Fruit fly (Drosophila melanogaster): Measurements from ENCODE around the gene CecC.

CecC gene

dm6 chr3R:30200091-30200698, 16.1 kb upstream of the CecC start (continued):
- TF ChIP-seq Taf1 (GFP tag; IDR thresholded peaks at IDR 0.05): 0 out of 2 replicates have a peak, but pooled peaks have one; percentile 41
- TF ChIP-seq CG4424 (GFP tag; optimal IDR thresholded peaks at IDR 0.05): peak; percentile 3
- peak; percentile 49; the same call in 1 of the 3 replicates for TF ChIP-seq CG17361 (GFP tag; IDR thresholded peaks at IDR 0.05)
- peak; percentile 2 for TF ChIP-seq Blimp-1 (GFP tag; optimal IDR thresholded peaks at IDR 0.05)
- peak; percentile 85 for TF ChIP-seq sr (GFP tag; IDR thresholded peaks at IDR 0.05)
- TF ChIP-seq Side (GFP tag; optimal IDR thresholded peaks at IDR 0.05): peak; percentile 33
- TF ChIP-seq CG8924 (tag; optimal IDR thresholded peaks at IDR 0.05): peak; percentile 5
- no peak for TF ChIP-seq CG5245 (GFP tag; optimal IDR thresholded peaks at IDR 0.05)
- TF ChIP-seq cwo (GFP tag; optimal IDR thresholded peaks at IDR 0.05): peak; percentile 82
- peak; percentile 71; the same call in 2 of the 4 replicates for TF ChIP-seq chinmo (GFP tag; IDR thresholded peaks at IDR 0.05; ENCODE audit: partially characterized antibody)
- TF ChIP-seq tio (GFP tag; optimal IDR thresholded peaks at IDR 0.05): no peak
- TF ChIP-seq CG13775 (GFP tag; optimal IDR thresholded peaks at IDR 0.05): no peak
- no peak for TF ChIP-seq z (GFP tag; IDR thresholded peaks at IDR 0.05)
- no peak for TF ChIP-seq CG33213 (GFP tag; optimal IDR thresholded peaks at IDR 0.05)
- TF ChIP-seq CG18599 (GFP tag; optimal IDR thresholded peaks at IDR 0.05): peak; percentile 42
- peak; percentile 21; the same call in 1 of the 2 replicates for TF ChIP-seq vvl (GFP tag; IDR thresholded peaks at IDR 0.05)
- TF ChIP-seq CG14014 (GFP tag; IDR thresholded peaks at IDR 0.05): peak; percentile 10; the same call in 1 of the 2 replicates
- TF ChIP-seq jumu (GFP tag; optimal IDR thresholded peaks at IDR 0.05): no peak
- no peak for TF ChIP-seq gcm (GFP tag; optimal IDR thresholded peaks at IDR 0.05)
- no peak for TF ChIP-seq HLHmδ (GFP tag; optimal IDR thresholded peaks at IDR 0.05)
- TF ChIP-seq CG32767 (GFP tag; IDR thresholded peaks at IDR 0.05): 0 out of 2 replicates have a peak, but pooled peaks have one; percentile 27
- no peak for TF ChIP-seq CG8290 (GFP tag; optimal IDR thresholded peaks at IDR 0.05)
- TF ChIP-seq CG8290 (tag; optimal IDR thresholded peaks at IDR 0.05): peak in 1 of 2 experiments; percentile 75
- TF ChIP-seq CG4707 (GFP tag; optimal IDR thresholded peaks at IDR 0.05): no peak
- TF ChIP-seq CG10462 (GFP tag; optimal IDR thresholded peaks at IDR 0.05): no peak
- TF ChIP-seq HLH54F (GFP tag; optimal IDR thresholded peaks at IDR 0.05): peak; percentile 44
- peak; percentile 55; the same call in 1 of the 2 replicates for TF ChIP-seq al (GFP tag; IDR thresholded peaks at IDR 0.05)
- TF ChIP-seq MBD-R2 (GFP tag; IDR thresholded peaks at IDR 0.05): peak; percentile 11; the same call in 1 of the 2 replicates
- peak; percentile 8 for TF ChIP-seq Hey (tag; optimal IDR thresholded peaks at IDR 0.05)
- TF ChIP-seq CG13894 (tag; optimal IDR thresholded peaks at IDR 0.05): no peak
- no peak for TF ChIP-seq Doc3 (GFP tag; IDR thresholded peaks at IDR 0.05; ENCODE audit: partially characterized antibody)
- TF ChIP-seq grau (tag; optimal IDR thresholded peaks at IDR 0.05): peak; percentile 33
- TF ChIP-seq tna (GFP tag; IDR thresholded peaks at IDR 0.05; ENCODE audit: partially characterized antibody): no peak
- no peak for TF ChIP-seq B-H1 (GFP tag; IDR thresholded peaks at IDR 0.05)
- peak; percentile 36 for TF ChIP-seq lmd (GFP tag; IDR thresholded peaks at IDR 0.05)
- no peak for TF ChIP-seq tin (GFP tag; optimal IDR thresholded peaks at IDR 0.05)
- no peak for TF ChIP-seq CG31365 (tag; optimal IDR thresholded peaks at IDR 0.05)
- TF ChIP-seq HmgD (GFP tag; optimal IDR thresholded peaks at IDR 0.05): no peak
- peak; percentile 17 for TF ChIP-seq ATbp (GFP tag; optimal IDR thresholded peaks at IDR 0.05)
- 0 out of 3 replicates have a peak, but pooled peaks have one; percentile 31 for TF ChIP-seq Optix (GFP tag; IDR thresholded peaks at IDR 0.05)
- TF ChIP-seq sd (tag; optimal IDR thresholded peaks at IDR 0.05): peak; percentile 21
- TF ChIP-seq jigr1 (GFP tag; IDR thresholded peaks at IDR 0.05): no peak
- no peak for TF ChIP-seq CG10979 (tag; optimal IDR thresholded peaks at IDR 0.05)
- peak; percentile 39 for TF ChIP-seq dmrt99B (tag; optimal IDR thresholded peaks at IDR 0.05)
- TF ChIP-seq CoRest (tag; optimal IDR thresholded peaks at IDR 0.05): peak; percentile 22
- TF ChIP-seq unc-4 (GFP tag; IDR thresholded peaks at IDR 0.05; ENCODE audit: partially characterized antibody): no peak
- TF ChIP-seq D19A (tag; optimal IDR thresholded peaks at IDR 0.05): peak; percentile 0
- TF ChIP-seq CG30403 (GFP tag; optimal IDR thresholded peaks at IDR 0.05): peak; percentile 12
- TF ChIP-seq ems (GFP tag; optimal IDR thresholded peaks at IDR 0.05): peak; percentile 24
- 0 out of 3 replicates have a peak, but pooled peaks have one; percentile 47 for TF ChIP-seq CG2889 (GFP tag; IDR thresholded peaks at IDR 0.05)

Data from whole organism, embryonic.